Fruit fly (Drosophila melanogaster) whole organism, embryonic: ENCODE measurements around the gene scaf6.

Source experiments
- Atf6 ChIP-seq: fragments of 200-800 bp; sonication (Bioruptor generic); IDR thresholded peaks from 2 replicates; pipeline ENCODE4 v1.3.6; 2022; ENCODE audit warnings: missing biosample characterization, missing genetic modification characterization
- Bteb2 ChIP-seq: fragments of 200-800 bp; sonication (Bioruptor generic); optimal IDR thresholded peaks from 2 replicates; lab custom pipeline; 2016; ENCODE audit warnings: missing biosample characterization, missing genetic modification characterization
- C15 ChIP-seq: fragments of 200-800 bp; sonication (Bioruptor generic); IDR thresholded peaks from 3 replicates; pipeline ENCODE4 v1.3.6; 2022; ENCODE audit warnings: missing biosample characterization, missing genetic modification characterization
- CG10147 ChIP-seq: fragments of 200-800 bp; sonication (Bioruptor generic); optimal IDR thresholded peaks from 2 replicates; lab custom pipeline; 2019; ENCODE audit warnings: missing biosample characterization, mild to moderate bottlenecking, missing genetic modification characterization, moderate library complexity
- CG1024 ChIP-seq: fragments of 200-800 bp; sonication (Bioruptor generic); IDR thresholded peaks from 2 replicates; pipeline ENCODE4 v1.3.6; 2022; ENCODE audit warnings: missing biosample characterization, missing genetic modification characterization
- CG10979 ChIP-seq: fragments of 200-800 bp; sonication (Bioruptor generic); optimal IDR thresholded peaks from 2 replicates; lab custom pipeline; 2018; ENCODE audit warnings: missing biosample characterization, mild to moderate bottlenecking, missing genetic modification characterization, moderate library complexity
- CG1233 ChIP-seq: fragments of 200-800 bp; sonication (Bioruptor generic); optimal IDR thresholded peaks from 4 replicates; lab custom pipeline; 2018; ENCODE audit warnings: missing biosample characterization, mild to moderate bottlenecking, missing genetic modification characterization
- CG12391 ChIP-seq: fragments of 200-800 bp; sonication (Bioruptor generic); optimal IDR thresholded peaks from 3 replicates; lab custom pipeline; 2018; ENCODE audit warnings: missing biosample characterization, mild to moderate bottlenecking, missing genetic modification characterization, moderate library complexity
- CG13624 ChIP-seq: fragments of 200-800 bp; sonication (Bioruptor generic); optimal IDR thresholded peaks from 2 replicates; lab custom pipeline; 2016; ENCODE audit warnings: missing biosample characterization, missing genetic modification characterization
- CG15696 ChIP-seq: fragments of 200-800 bp; sonication (Bioruptor generic); optimal IDR thresholded peaks from 2 replicates; lab custom pipeline; 2019; ENCODE audit warnings: missing biosample characterization, mild to moderate bottlenecking, missing genetic modification characterization, moderate library complexity
- CG1647 ChIP-seq: fragments of 200-800 bp; sonication (Bioruptor generic); optimal IDR thresholded peaks from 3 replicates; lab custom pipeline; 2016; ENCODE audit warnings: missing biosample characterization, missing genetic modification characterization
- CG16863 ChIP-seq: fragments of 200-800 bp; sonication (Bioruptor generic); optimal IDR thresholded peaks from 3 replicates; lab custom pipeline; 2016; ENCODE audit warnings: missing biosample characterization, missing genetic modification characterization
- CG17829 ChIP-seq: fragments of 200-800 bp; optimal IDR thresholded peaks from 2 replicates; lab custom pipeline; 2019; ENCODE audit warnings: missing biosample characterization, mild to moderate bottlenecking, missing genetic modification characterization, moderate library complexity
- CG18476 ChIP-seq: fragments of 200-800 bp; sonication (Bioruptor generic); optimal IDR thresholded peaks from 2 replicates; lab custom pipeline; 2016; ENCODE audit warnings: missing biosample characterization, mild to moderate bottlenecking, missing genetic modification characterization
- CG2875 ChIP-seq: fragments of 200-800 bp; sonication (Bioruptor generic); optimal IDR thresholded peaks from 2 replicates; lab custom pipeline; 2017; ENCODE audit warnings: missing biosample characterization, mild to moderate bottlenecking, missing genetic modification characterization, missing genetic modification reagents
- CG2889 ChIP-seq: fragments of 200-800 bp; sonication (Bioruptor generic); IDR thresholded peaks from 3 replicates; pipeline ENCODE4 v1.3.6; 2022; ENCODE audit warnings: missing biosample characterization, missing genetic modification characterization
- CG4404 ChIP-seq: fragments of 200-800 bp; sonication (Bioruptor generic); IDR thresholded peaks from 2 replicates; pipeline ENCODE4 v1.3.6; 2022; ENCODE audit warnings: missing biosample characterization, missing genetic modification characterization
- CG4617 ChIP-seq: fragments of 200-800 bp; sonication (Bioruptor generic); optimal IDR thresholded peaks from 3 replicates; lab custom pipeline; 2016; ENCODE audit warnings: missing biosample characterization, missing genetic modification characterization, borderline replicate concordance
- CG7556 ChIP-seq: fragments of 200-800 bp; sonication (Bioruptor generic); optimal IDR thresholded peaks from 2 replicates; lab custom pipeline; 2017; ENCODE audit warnings: missing biosample characterization, mild to moderate bottlenecking, missing genetic modification characterization
- CrebB ChIP-seq: fragments of 200-800 bp; sonication (Bioruptor generic); optimal IDR thresholded peaks from 3 replicates; lab custom pipeline; 2018; ENCODE audit warnings: missing biosample characterization, mild to moderate bottlenecking, missing genetic modification characterization
- Doc3 ChIP-seq: fragments of 200-800 bp; sonication (Bioruptor generic); IDR thresholded peaks from 3 replicates; pipeline ENCODE4 v1.3.6; 2022; ENCODE audit warnings: missing biosample characterization, missing genetic modification characterization; ENCODE audit not compliant: partially characterized antibody
- ERR ChIP-seq: fragments of 200-800 bp; sonication (Bioruptor generic); optimal IDR thresholded peaks from 2 replicates; lab custom pipeline; 2016; ENCODE audit warnings: missing biosample characterization, missing genetic modification characterization
- Ets65A ChIP-seq: fragments of 200-800 bp; sonication (Bioruptor generic); peaks from one replicate; lab custom pipeline; 2016; ENCODE audit warnings: missing biosample characterization, missing genetic modification characterization
- Gug ChIP-seq: fragments of 200-800 bp; sonication (Bioruptor generic); IDR thresholded peaks from 4 replicates; pipeline ENCODE4 v1.3.6; 2022; ENCODE audit warnings: missing biosample characterization, missing genetic modification characterization
- Hr39 ChIP-seq: fragments of >200 bp; optimal IDR thresholded peaks from 2 replicates; lab custom pipeline; 2017
- NC2β ChIP-seq: fragments of 200-800 bp; sonication (Bioruptor generic); optimal IDR thresholded peaks from 2 replicates; lab custom pipeline; 2016; ENCODE audit warnings: missing biosample characterization, missing genetic modification characterization
- Side ChIP-seq: fragments of 200-800 bp; sonication (Bioruptor generic); optimal IDR thresholded peaks from 2 replicates; lab custom pipeline; 2016; ENCODE audit warnings: missing biosample characterization, missing genetic modification characterization
- Spps ChIP-seq: fragments of 200-800 bp; sonication (Bioruptor generic); optimal IDR thresholded peaks from 2 replicates; lab custom pipeline; 2018; ENCODE audit warnings: missing biosample characterization, mild to moderate bottlenecking, missing genetic modification characterization
- TFAM ChIP-seq: fragments of 200-800 bp; sonication (Bioruptor generic); optimal IDR thresholded peaks from 2 replicates; lab custom pipeline; 2017; ENCODE audit warnings: missing biosample characterization, missing genetic modification characterization, inconsistent platforms
- Taf1 ChIP-seq: fragments of 200-800 bp; sonication (Bioruptor generic); IDR thresholded peaks from 2 replicates; pipeline ENCODE4 v1.3.6; 2022; ENCODE audit warnings: missing biosample characterization, missing genetic modification characterization
- Usf ChIP-seq: fragments of 200-800 bp; sonication (Bioruptor generic); optimal IDR thresholded peaks from 2 replicates; lab custom pipeline; 2017; ENCODE audit warnings: missing genotype, missing biosample characterization, missing genetic modification characterization
- ab ChIP-seq: fragments of 200-800 bp; sonication (Bioruptor generic); optimal IDR thresholded peaks from 2 replicates; lab custom pipeline; 2016; ENCODE audit warnings: missing biosample characterization, missing genetic modification characterization
- br ChIP-seq: fragments of >200 bp; optimal IDR thresholded peaks from 2 replicates; lab custom pipeline; 2017
- bsh ChIP-seq, 2 experiments: fragments of 200-800 bp; sonication (Bioruptor generic); optimal IDR thresholded peaks; 2 replicates each; lab custom pipeline; 2017 to 2018; ENCODE audit warnings: mild to moderate bottlenecking in 2 of 2, missing biosample characterization in 2 of 2, missing genetic modification characterization in 2 of 2, moderate library complexity in 1 of 2
- cwo ChIP-seq: fragments of 200-800 bp; sonication (Bioruptor generic); optimal IDR thresholded peaks from 3 replicates; lab custom pipeline; 2017; ENCODE audit warnings: missing biosample characterization, missing genetic modification characterization, mild to moderate bottlenecking, moderate library complexity, missing genetic modification reagents
- disco-r ChIP-seq: fragments of 200-800 bp; sonication (Bioruptor generic); optimal IDR thresholded peaks from 2 replicates; lab custom pipeline; 2016; ENCODE audit warnings: missing biosample characterization, missing genetic modification characterization
- dm ChIP-seq: fragments of 200-800 bp; sonication (Bioruptor generic); optimal IDR thresholded peaks from 3 replicates; lab custom pipeline; 2016; ENCODE audit warnings: missing biosample characterization, missing genetic modification characterization
- dmrt11E ChIP-seq: fragments of 200-800 bp; sonication (Bioruptor generic); optimal IDR thresholded peaks from 3 replicates; lab custom pipeline; 2018; ENCODE audit warnings: missing biosample characterization, mild to moderate bottlenecking, missing genetic modification characterization, moderate library complexity
- ewg ChIP-seq: fragments of 200-800 bp; sonication (Bioruptor generic); optimal IDR thresholded peaks from 3 replicates; lab custom pipeline; 2017; ENCODE audit warnings: mild to moderate bottlenecking, missing biosample characterization, missing genetic modification reagents, missing genetic modification characterization
- gcm2 ChIP-seq: fragments of 200-800 bp; sonication (Bioruptor generic); optimal IDR thresholded peaks from 2 replicates; lab custom pipeline; 2016; ENCODE audit warnings: missing biosample characterization, missing genetic modification characterization
- inv ChIP-seq: fragments of 200-800 bp; sonication (Bioruptor generic); IDR thresholded peaks from 2 replicates; pipeline ENCODE4 v1.3.6; 2022; ENCODE audit warnings: missing biosample characterization, missing genetic modification characterization; ENCODE audit not compliant: partially characterized antibody
- kah ChIP-seq: fragments of 200-800 bp; sonication (Bioruptor generic); optimal IDR thresholded peaks from 2 replicates; lab custom pipeline; 2018; ENCODE audit warnings: missing biosample characterization, mild to moderate bottlenecking, missing genetic modification characterization
- maf-S ChIP-seq: fragments of 200-800 bp; sonication (Bioruptor generic); optimal IDR thresholded peaks from 2 replicates; lab custom pipeline; 2016; ENCODE audit warnings: missing biosample characterization, missing genetic modification characterization
- peb ChIP-seq: fragments of 200-800 bp; sonication (Bioruptor generic); IDR thresholded peaks from 2 replicates; pipeline ENCODE4 v1.3.6; 2022; ENCODE audit warnings: missing biosample characterization, missing genetic modification characterization
- psq ChIP-seq: fragments of 200-800 bp; sonication (Bioruptor generic); optimal IDR thresholded peaks from 2 replicates; lab custom pipeline; 2017; ENCODE audit warnings: missing biosample characterization, missing genetic modification characterization
- pum ChIP-seq: fragments of 200-800 bp; sonication (Bioruptor generic); optimal IDR thresholded peaks from 2 replicates; lab custom pipeline; 2016; ENCODE audit warnings: missing biosample characterization, missing genetic modification characterization
- schlank ChIP-seq: fragments of 200-800 bp; sonication (Bioruptor generic); optimal IDR thresholded peaks from 2 replicates; lab custom pipeline; 2018; ENCODE audit warnings: missing biosample characterization, mild to moderate bottlenecking, missing genetic modification characterization
- sima ChIP-seq: fragments of 200-800 bp; sonication (Bioruptor generic); optimal IDR thresholded peaks from 2 replicates; lab custom pipeline; 2016; ENCODE audit warnings: missing biosample characterization, missing genetic modification characterization
- slbo ChIP-seq: fragments of 200-800 bp; sonication (Bioruptor generic); IDR thresholded peaks from 2 replicates; pipeline ENCODE4 v1.3.6; 2022; ENCODE audit warnings: missing biosample characterization, missing genetic modification characterization
- sna ChIP-seq: fragments of 200-800 bp; sonication (Bioruptor generic); IDR thresholded peaks from 2 replicates; pipeline ENCODE4 v1.3.6; 2022; ENCODE audit warnings: missing biosample characterization, missing genetic modification characterization; ENCODE audit not compliant: partially characterized antibody
- twi ChIP-seq: fragments of 200-800 bp; optimal IDR thresholded peaks from 2 replicates; lab custom pipeline; 2019; ENCODE audit warnings: missing biosample characterization, mild to moderate bottlenecking, missing genetic modification characterization, moderate library complexity

scaf6 gene

DNA sequence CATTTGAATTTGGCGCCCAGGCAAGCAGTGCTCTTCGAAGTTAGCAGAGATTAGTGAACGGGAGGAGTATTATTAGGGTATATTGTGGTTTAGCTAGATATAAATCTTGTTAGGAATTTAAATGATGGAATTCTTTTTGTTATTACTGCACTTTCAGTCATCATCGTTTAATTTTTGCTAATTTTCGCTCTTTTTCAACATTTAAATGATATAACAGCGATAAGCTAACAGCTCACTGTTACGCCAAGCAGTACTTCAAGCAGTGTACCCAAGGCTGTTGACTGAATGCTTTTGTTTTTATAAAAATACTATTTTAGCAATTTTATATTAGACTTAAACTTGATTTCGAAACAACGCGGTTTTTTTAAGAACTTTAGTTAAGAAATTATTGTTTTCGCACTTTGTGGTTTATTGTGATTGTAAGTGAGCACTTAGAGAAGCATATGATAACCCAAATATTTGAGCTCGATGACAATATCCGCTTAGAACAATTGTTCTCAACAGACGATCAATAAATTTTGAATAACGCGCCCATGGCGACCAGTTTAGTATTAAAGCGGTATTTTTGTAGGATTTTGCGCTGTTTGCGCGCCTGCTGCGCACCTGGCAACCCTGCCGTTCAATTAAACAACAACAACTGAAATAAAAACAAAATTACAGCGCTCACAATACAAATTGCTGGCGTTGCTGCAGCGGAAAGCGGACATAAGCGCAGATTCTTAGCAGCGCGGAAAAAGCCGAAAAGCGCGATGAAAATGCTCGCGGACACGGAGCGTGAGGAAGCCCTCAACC lies 8.5 kb upstream of the scaf6 start (continued):
- TF ChIP-seq CG17829 (tag; lab: Kevin White, UChicago), result no peak
- TF ChIP-seq CrebB (tag; lab: Kevin White, UChicago), result no peak
- TF ChIP-seq CG12391 (tag; lab: Kevin White, UChicago), result no peak
- TF ChIP-seq NC2β (GFP tag; lab: Kevin White, UChicago), result no peak
- TF ChIP-seq sima, result no peak
- no peak for TF ChIP-seq ab (GFP tag; lab: Kevin White, UChicago)
- TF ChIP-seq sna (GFP tag; lab: Robert Waterston, UW), result 0 out of 2 replicates have a peak, but pooled peaks have one; percentile 14
- TF ChIP-seq CG2889 (GFP tag; lab: Robert Waterston, UW), result no peak
- TF ChIP-seq CG1233 (GFP tag; lab: Kevin White, UChicago), result no peak
- TF ChIP-seq pum (GFP tag; lab: Kevin White, UChicago), result no peak
- TF ChIP-seq Gug (GFP tag; lab: Robert Waterston, UW), result no peak
- no peak for TF ChIP-seq Usf (GFP tag; lab: Kevin White, UChicago)
- TF ChIP-seq CG1647 (GFP tag; lab: Kevin White, UChicago), result no peak
- TF ChIP-seq CG4404, result no peak
- no peak for TF ChIP-seq C15
- no peak for TF ChIP-seq CG18476 (GFP tag; lab: Kevin White, UChicago)
- no peak for TF ChIP-seq CG2875 (GFP tag; lab: Kevin White, UChicago)
- no peak for TF ChIP-seq Taf1 (GFP tag; lab: Robert Waterston, UW)
- TF ChIP-seq Doc3, result no peak
- no peak for TF ChIP-seq Spps (tag; lab: Kevin White, UChicago)
- no peak for TF ChIP-seq disco-r (GFP tag; lab: Kevin White, UChicago)
- peak; percentile 70 for TF ChIP-seq CG4617
- no peak for TF ChIP-seq dm (GFP tag; lab: Kevin White, UChicago)
- TF ChIP-seq Hr39 (lab: Kevin White, UChicago), result no peak
- 0 out of 2 replicates have a peak, but pooled peaks have one; percentile 5 for TF ChIP-seq slbo (GFP tag; lab: Robert Waterston, UW)
- no peak for TF ChIP-seq CG10147 (GFP tag; lab: Kevin White, UChicago)
- TF ChIP-seq Side (GFP tag; lab: Kevin White, UChicago), result no peak
- no peak for TF ChIP-seq CG13624 (GFP tag; lab: Kevin White, UChicago)
- no peak for TF ChIP-seq br (lab: Kevin White, UChicago)
- TF ChIP-seq cwo, result no peak
- TF ChIP-seq maf-S (GFP tag; lab: Kevin White, UChicago), result no peak
- TF ChIP-seq gcm2 (GFP tag; lab: Kevin White, UChicago), result no peak
- no peak for TF ChIP-seq CG7556
- no peak for TF ChIP-seq twi (tag; lab: Kevin White, UChicago)
- TF ChIP-seq CG10979 (tag; lab: Kevin White, UChicago), result no peak
- TF ChIP-seq dmrt11E (tag; lab: Kevin White, UChicago), result no peak
- no peak for TF ChIP-seq kah
- no peak for TF ChIP-seq psq (GFP tag; lab: Kevin White, UChicago)
- TF ChIP-seq Atf6 (GFP tag; lab: Robert Waterston, UW), result no peak
- TF ChIP-seq Ets65A (GFP tag; lab: Kevin White, UChicago), result no peak
- no peak for TF ChIP-seq Bteb2
- no peak for TF ChIP-seq ERR (GFP tag; lab: Kevin White, UChicago)
- TF ChIP-seq bsh (GFP tag; optimal IDR thresholded peaks at IDR 0.05; lab: Kevin White, UChicago), result peak in 1 of 2 experiments; percentile 10
- TF ChIP-seq CG15696 (tag; lab: Kevin White, UChicago), result no peak
- no peak for TF ChIP-seq peb (GFP tag; lab: Robert Waterston, UW)
- no peak for TF ChIP-seq TFAM
- TF ChIP-seq inv (GFP tag; lab: Robert Waterston, UW), result no peak; the same call in 1 of the 2 replicates
- peak; percentile 83 for TF ChIP-seq ewg
- TF ChIP-seq schlank, result no peak
- TF ChIP-seq CG1024 (GFP tag; lab: Robert Waterston, UW), result no peak
- no peak for TF ChIP-seq CG16863 (GFP tag; lab: Kevin White, UChicago)
